Worm (Caenorhabditis elegans): ENCODE results near the gene R12G8.1.

Gene R12G8.1

DNA sequence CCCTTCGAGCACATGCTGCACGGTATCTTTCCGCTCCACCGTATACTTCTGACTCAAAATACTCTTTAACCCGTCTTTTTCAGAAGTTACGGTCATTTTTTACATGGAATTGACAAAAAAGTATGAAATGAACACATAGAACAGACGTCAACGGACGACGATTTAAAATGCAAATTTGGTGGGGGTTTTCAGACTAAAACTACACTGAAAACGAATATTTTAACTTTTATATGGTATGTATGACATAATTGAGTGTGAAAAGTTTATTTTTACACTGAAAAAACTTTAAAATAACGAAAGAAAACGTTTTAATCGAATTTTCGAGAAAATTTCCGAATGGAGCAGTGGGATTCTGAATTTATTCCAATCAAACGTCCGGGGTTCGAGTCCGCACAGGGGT is 2.1 kb downstream of the R12G8.1 start, which contains the start of gene twk-36:
Gene twk-36 (minus strand): TSS at position 101 of the 400 bp plus-strand sequence.
- TF ChIP-seq elt-1 (tag; optimal IDR thresholded peaks at IDR 0.05; ENCODE audit: borderline replicate concordance, insufficient read depth) (no peak), zip-8 (tag; optimal IDR thresholded peaks at IDR 0.05) (no peak), nhr-237 (tag; optimal IDR thresholded peaks at IDR 0.05) (no peak)

DNA sequence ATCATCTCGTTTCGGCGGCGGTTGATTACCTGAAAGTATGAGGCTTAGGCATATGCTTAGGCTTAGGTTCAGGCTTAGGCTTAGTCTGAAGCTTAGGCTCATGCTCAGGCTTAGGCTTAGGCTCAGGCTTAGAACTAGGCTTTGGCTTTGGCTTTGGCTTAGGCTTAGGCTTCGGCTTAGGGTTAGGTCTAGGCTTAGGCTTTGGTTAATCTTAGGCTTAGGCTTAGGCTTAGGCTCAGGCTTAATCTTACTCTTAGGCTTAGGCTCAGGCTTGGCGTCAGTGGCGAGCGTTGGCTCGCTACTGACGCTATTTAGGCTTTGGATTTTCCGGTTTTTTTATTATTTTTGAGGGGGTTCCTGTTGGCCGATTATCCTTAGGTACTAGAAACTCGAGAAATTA is 5.2 kb downstream of the R12G8.1 start:
- TF ChIP-seq unc-120 (tag; optimal IDR thresholded peaks at IDR 0.05; ENCODE audit: poor library complexity, severe bottlenecking) (no peak), mab-5 (tag; optimal IDR thresholded peaks at IDR 0.05) (no peak), ztf-11 (tag; optimal IDR thresholded peaks at IDR 0.05) (no peak), nhr-2 (tag; optimal IDR thresholded peaks at IDR 0.05) (no peak), nhr-12 (tag; optimal IDR thresholded peaks at IDR 0.05) (no peak), ceh-39 (tag; optimal IDR thresholded peaks at IDR 0.05) (no peak), pha-4 (tag; optimal IDR thresholded peaks at IDR 0.05) (no peak), ceh-83 (GFP tag; optimal IDR thresholded peaks at IDR 0.05) (peak; percentile 53)

- no peak for TF ChIP-seq nhr-2 (tag; optimal IDR thresholded peaks at IDR 0.05)
- no peak for TF ChIP-seq nhr-12 (tag; optimal IDR thresholded peaks at IDR 0.05)
- no peak for TF ChIP-seq nhr-76 (tag; optimal IDR thresholded peaks at IDR 0.05)
- no peak for TF ChIP-seq ceh-83 (GFP tag; optimal IDR thresholded peaks at IDR 0.05)
- TF ChIP-seq elt-1 (tag; optimal IDR thresholded peaks at IDR 0.05; ENCODE audit: borderline replicate concordance, insufficient read depth), result no peak
- no peak for TF ChIP-seq sem-2 (GFP tag; optimal IDR thresholded peaks at IDR 0.05)
- no peak for TF ChIP-seq lin-32 (GFP tag; optimal IDR thresholded peaks at IDR 0.05)
- TF ChIP-seq mls-2 (tag; optimal IDR thresholded peaks at IDR 0.05), result no peak
- TF ChIP-seq lsy-2 (tag; optimal IDR thresholded peaks at IDR 0.05), result no peak
- no peak for TF ChIP-seq ces-1 (GFP tag; optimal IDR thresholded peaks at IDR 0.05)
- TF ChIP-seq M03D4.4 (tag; optimal IDR thresholded peaks at IDR 0.05), result no peak
- no peak for TF ChIP-seq nhr-237 (tag; optimal IDR thresholded peaks at IDR 0.05)
- no peak for TF ChIP-seq nhr-28 (tag; optimal IDR thresholded peaks at IDR 0.05)
- no peak for TF ChIP-seq unc-39 (tag; optimal IDR thresholded peaks at IDR 0.05)
- no peak for TF ChIP-seq tbx-8 (GFP tag; optimal IDR thresholded peaks at IDR 0.05)
- no peak for TF ChIP-seq unc-120 (tag; optimal IDR thresholded peaks at IDR 0.05; ENCODE audit: poor library complexity, severe bottlenecking)
- no peak for TF ChIP-seq ham-2 (GFP tag; optimal IDR thresholded peaks at IDR 0.05)
- TF ChIP-seq mab-5 (tag; optimal IDR thresholded peaks at IDR 0.05), result no peak
- no peak for TF ChIP-seq ztf-11 (tag; optimal IDR thresholded peaks at IDR 0.05)
- TF ChIP-seq ceh-43 (GFP tag; optimal IDR thresholded peaks at IDR 0.05), result no peak
Observed at ce11 chrV:17739801-17740200, 9.2 kb downstream of the R12G8.1 start, which contains the start of gene cutl-4. Gene cutl-4 (minus strand): TSS chrV:17739901.

DNA sequence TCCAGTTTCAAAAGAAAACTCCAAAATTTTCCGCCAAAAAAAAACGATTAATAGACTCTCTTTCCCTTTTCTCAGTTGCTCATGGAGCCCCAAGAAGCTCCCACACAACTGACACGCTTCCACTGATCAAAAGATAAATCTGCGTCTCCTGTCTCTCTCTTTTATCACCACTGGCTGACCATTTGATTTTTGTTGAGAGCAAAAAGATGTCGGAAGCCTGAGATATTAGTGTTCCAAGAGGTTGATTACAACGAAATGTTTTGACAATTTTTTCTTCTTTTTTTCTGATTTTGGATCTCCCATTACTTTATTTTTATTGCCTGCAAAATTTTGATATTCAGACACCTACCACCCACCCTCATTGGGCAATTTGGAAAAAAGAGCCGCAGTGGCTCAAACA is 16.5 kb downstream of the R12G8.1 start, which contains the start of gene twk-42:
Gene twk-42 (minus strand): TSS at position 101 of the 400 bp plus-strand sequence.
- peak; percentile 26 for TF ChIP-seq hlh-1 (tag; optimal IDR thresholded peaks at IDR 0.05)
- TF ChIP-seq unc-62 (GFP tag; optimal IDR thresholded peaks at IDR 0.05), result no peak

ce11 chrV:17728757-17729156 is 20.3 kb downstream of the R12G8.1 start:
- TF ChIP-seq bed-3 (GFP tag; optimal IDR thresholded peaks at IDR 0.05), result no peak
- TF ChIP-seq unc-39 (tag; optimal IDR thresholded peaks at IDR 0.05), result no peak
- TF ChIP-seq ceh-39 (tag; optimal IDR thresholded peaks at IDR 0.05), result no peak
- TF ChIP-seq hlh-1 (tag; optimal IDR thresholded peaks at IDR 0.05), result peak; percentile 81
- TF ChIP-seq ceh-43 (GFP tag; optimal IDR thresholded peaks at IDR 0.05), result no peak
- no peak for TF ChIP-seq cnd-1 (tag; optimal IDR thresholded peaks at IDR 0.05)
- TF ChIP-seq M03D4.4 (tag; optimal IDR thresholded peaks at IDR 0.05), result no peak
- TF ChIP-seq unc-62 (GFP tag; optimal IDR thresholded peaks at IDR 0.05), result peak; percentile 81

- TF ChIP-seq ham-2 (GFP tag; optimal IDR thresholded peaks at IDR 0.05) (peak; percentile 48), elt-3 (tag; optimal IDR thresholded peaks at IDR 0.05) (no peak)
Observed at ce11 chrV:17728336-17728735, 20.7 kb downstream of the R12G8.1 start.

DNA sequence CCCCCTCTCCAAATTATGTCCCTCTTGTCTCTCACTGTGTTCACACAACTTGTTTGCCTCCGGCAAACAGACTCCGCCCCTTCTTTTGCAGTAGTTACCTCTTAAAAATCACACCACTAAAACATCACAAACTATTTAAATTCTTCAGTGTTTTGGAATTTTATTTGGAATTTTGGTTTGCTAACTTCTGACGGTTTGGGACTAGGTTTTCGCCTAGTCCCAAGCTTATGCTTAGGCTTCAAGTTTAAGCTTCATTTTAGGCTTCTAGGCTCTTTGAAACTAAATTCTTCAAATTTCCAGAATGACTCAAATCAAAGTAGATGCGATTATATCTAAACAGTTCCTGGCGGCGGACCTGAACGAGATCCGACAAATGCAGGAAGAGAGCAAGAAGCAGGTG is 24.3 kb downstream of the R12G8.1 start, which contains the start of gene fat-5:
Gene fat-5 (plus strand): TSS at position 301 of the 400 bp plus-strand sequence.
- TF ChIP-seq snpc-4 (tag; optimal IDR thresholded peaks at IDR 0.05) (no peak), M03D4.4 (tag; optimal IDR thresholded peaks at IDR 0.05) (no peak), mab-5 (tag; optimal IDR thresholded peaks at IDR 0.05) (no peak), nhr-2 (tag; optimal IDR thresholded peaks at IDR 0.05) (no peak), mep-1 (tag; optimal IDR thresholded peaks at IDR 0.05) (no peak), ceh-83 (GFP tag; optimal IDR thresholded peaks at IDR 0.05) (no peak), nhr-76 (tag; optimal IDR thresholded peaks at IDR 0.05) (no peak)
